Fruit fly (Drosophila melanogaster) whole organism, pupa: ENCODE data around the gene grn.

Source experiments
- CG10348 ChIP-seq: fragments of 200-800 bp; sonication (Bioruptor generic); IDR thresholded peaks from 2 replicates; pipeline ENCODE4 v1.3.6; 2022; ENCODE audit warnings: missing biosample characterization, missing genetic modification characterization
- CG12605 ChIP-seq: fragments of 200-800 bp; sonication (Bioruptor generic); IDR thresholded peaks from 2 replicates; pipeline ENCODE4 v1.3.6; 2022; ENCODE audit warnings: missing biosample characterization, missing genetic modification characterization
- CG13204 ChIP-seq: fragments of 200-800 bp; sonication (Bioruptor generic); optimal IDR thresholded peaks from 2 replicates; lab custom pipeline; 2018; ENCODE audit warnings: missing biosample characterization, mild to moderate bottlenecking, missing genetic modification characterization, moderate library complexity
- CG14655 ChIP-seq: fragments of 200-800 bp; sonication (Bioruptor generic); optimal IDR thresholded peaks from 3 replicates; lab custom pipeline; 2017; ENCODE audit warnings: mild to moderate bottlenecking, missing biosample characterization, missing genetic modification reagents, missing genetic modification characterization
- CG15710 ChIP-seq: fragments of 200-800 bp; sonication (Bioruptor generic); optimal IDR thresholded peaks from 2 replicates; lab custom pipeline; 2018; ENCODE audit warnings: missing biosample characterization, mild to moderate bottlenecking, missing genetic modification characterization, moderate library complexity
- CG17806 ChIP-seq: fragments of 200-800 bp; sonication (Bioruptor generic); optimal IDR thresholded peaks from 2 replicates; lab custom pipeline; 2018; ENCODE audit warnings: missing biosample characterization, mild to moderate bottlenecking, missing genetic modification characterization, moderate library complexity
- CG34367 ChIP-seq: fragments of 200-800 bp; sonication (Bioruptor generic); optimal IDR thresholded peaks from 2 replicates; lab custom pipeline; 2018; ENCODE audit warnings: missing biosample characterization, mild to moderate bottlenecking, missing genetic modification characterization
- CG4496 ChIP-seq: fragments of 200-800 bp; sonication (Bioruptor generic); IDR thresholded peaks from 3 replicates; pipeline ENCODE4 v1.3.6; 2022; ENCODE audit warnings: missing biosample characterization, missing genetic modification characterization
- CG8159 ChIP-seq: fragments of 200-800 bp; sonication (Bioruptor generic); optimal IDR thresholded peaks from 3 replicates; lab custom pipeline; 2018; ENCODE audit warnings: missing biosample characterization, mild to moderate bottlenecking, missing genetic modification characterization, moderate library complexity
- CG8301 ChIP-seq: fragments of 200-800 bp; sonication (Bioruptor generic); optimal IDR thresholded peaks from 2 replicates; lab custom pipeline; 2018; ENCODE audit warnings: missing biosample characterization, mild to moderate bottlenecking, missing genetic modification characterization
- CG9948 ChIP-seq: fragments of 200-800 bp; sonication (Bioruptor generic); optimal IDR thresholded peaks from 2 replicates; lab custom pipeline; 2018; ENCODE audit warnings: missing biosample characterization, mild to moderate bottlenecking, missing genetic modification characterization, moderate library complexity
- D1 ChIP-seq: fragments of 200-800 bp; sonication (Bioruptor generic); optimal IDR thresholded peaks from 2 replicates; lab custom pipeline; 2018; ENCODE audit warnings: missing biosample characterization, mild to moderate bottlenecking, missing genetic modification characterization, moderate library complexity
- EcR ChIP-seq: fragments of 200-800 bp; sonication (Bioruptor generic); optimal IDR thresholded peaks from 3 replicates; lab custom pipeline; 2019; ENCODE audit warnings: missing biosample characterization, missing genetic modification characterization, mild to moderate bottlenecking, moderate library complexity, missing genetic modification reagents
- Ets98B ChIP-seq: fragments of 200-800 bp; sonication (Bioruptor generic); IDR thresholded peaks from 2 replicates; pipeline ENCODE4 v1.3.6; 2022; ENCODE audit warnings: missing biosample characterization, missing genetic modification characterization
- Pif1A ChIP-seq: fragments of 200-800 bp; sonication (Bioruptor generic); optimal IDR thresholded peaks from 3 replicates; lab custom pipeline; 2016; ENCODE audit warnings: missing biosample characterization, missing genetic modification characterization
- Pif1B ChIP-seq: fragments of 200-800 bp; sonication (Bioruptor generic); optimal IDR thresholded peaks from 3 replicates; lab custom pipeline; 2016; ENCODE audit warnings: missing biosample characterization, missing genetic modification characterization
- Snoo ChIP-seq: fragments of 200-800 bp; sonication (Bioruptor generic); optimal IDR thresholded peaks from 3 replicates; lab custom pipeline; 2017; ENCODE audit warnings: missing biosample characterization, mild to moderate bottlenecking, missing genetic modification characterization, inconsistent platforms
- fd96Ca ChIP-seq: fragments of 200-800 bp; sonication (Bioruptor generic); IDR thresholded peaks from 3 replicates; pipeline ENCODE4 v1.3.6; 2022; ENCODE audit warnings: missing biosample characterization, missing genetic modification characterization
- gl ChIP-seq: fragments of 200-800 bp; sonication (Bioruptor generic); optimal IDR thresholded peaks from 2 replicates; lab custom pipeline; 2018; ENCODE audit warnings: missing biosample characterization, mild to moderate bottlenecking, missing genetic modification characterization
- rn ChIP-seq: fragments of 200-800 bp; sonication (Bioruptor generic); IDR thresholded peaks from 2 replicates; pipeline ENCODE4 v1.3.6; 2022; ENCODE audit warnings: missing biosample characterization, missing genetic modification characterization

Gene grn

DNA sequence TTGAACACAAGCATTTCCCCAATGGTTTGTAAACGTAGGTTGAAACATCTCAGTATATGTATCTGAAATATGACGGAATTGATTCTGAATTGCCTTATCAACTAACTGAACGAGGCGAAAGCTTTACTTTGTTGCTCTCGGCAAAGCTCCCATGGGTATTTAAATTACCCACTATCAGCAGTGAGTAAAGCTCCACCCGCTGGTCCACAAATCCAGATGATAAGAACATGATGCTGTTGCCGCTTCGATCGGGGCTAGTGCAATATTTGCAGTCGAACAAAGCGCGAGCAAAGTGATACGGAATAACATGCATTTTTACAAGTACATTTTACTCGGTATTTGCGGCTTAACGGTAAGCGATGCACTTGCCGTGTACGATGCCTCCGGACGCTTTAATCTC is 38.6 kb upstream of the grn start, which contains the start of gene CG18249:
Gene CG18249, plus strand, starts transcription at position 256 of the 400 bp plus-strand sequence.
- TF ChIP-seq CG15710 (tag; lab: Kevin White, UChicago) (no peak), CG14655 (GFP tag; lab: Kevin White, UChicago) (no peak), Ets98B (no peak), fd96Ca (GFP tag; lab: Robert Waterston, UW) (no peak), rn (GFP tag; lab: Robert Waterston, UW) (no peak), CG9948 (tag; lab: Kevin White, UChicago) (no peak), CG8301 (tag; lab: Kevin White, UChicago) (no peak), Pif1A (GFP tag; lab: Kevin White, UChicago) (no peak), D1 (tag; lab: Kevin White, UChicago) (no peak), CG8159 (tag; lab: Kevin White, UChicago) (no peak), CG4496 (GFP tag; lab: Robert Waterston, UW) (no peak), CG12605 (GFP tag; lab: Robert Waterston, UW) (no peak), CG10348 (GFP tag; lab: Robert Waterston, UW) (no peak), CG34367 (no peak), EcR (GFP tag; lab: Kevin White, UChicago) (no peak)

DNA sequence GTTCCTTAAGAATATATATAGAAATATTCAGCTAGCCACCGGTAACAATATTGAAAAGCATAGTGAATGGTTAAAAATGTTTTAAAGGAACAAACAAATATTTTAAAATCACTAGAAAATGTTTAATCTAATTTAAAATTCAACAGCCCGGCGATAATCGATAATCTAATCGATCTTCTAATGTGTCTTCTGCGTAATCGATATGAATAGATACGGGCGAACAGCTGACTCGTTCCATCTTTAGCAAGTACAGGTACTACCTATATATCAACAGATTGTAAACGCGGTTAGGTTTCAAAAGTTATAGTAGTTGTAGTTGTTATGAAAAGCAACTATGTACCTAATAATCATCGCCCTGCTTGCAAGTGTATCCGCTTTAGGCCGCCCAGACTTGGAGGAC is 36.5 kb upstream of the grn start, which contains the start of gene CG7800:
Gene CG7800, plus strand, starts transcription at position 231 of the 400 bp plus-strand sequence.
- TF ChIP-seq CG12605 (GFP tag; lab: Robert Waterston, UW): no peak
- no peak for TF ChIP-seq rn (GFP tag; lab: Robert Waterston, UW)
- no peak for TF ChIP-seq CG13204 (GFP tag; lab: Kevin White, UChicago)
- no peak for TF ChIP-seq CG14655 (GFP tag; lab: Kevin White, UChicago)
- TF ChIP-seq Snoo (tag; lab: Kevin White, UChicago): no peak
- no peak for TF ChIP-seq D1 (tag; lab: Kevin White, UChicago)
- TF ChIP-seq CG34367: no peak
- no peak for TF ChIP-seq Pif1A (GFP tag; lab: Kevin White, UChicago)
- no peak for TF ChIP-seq CG8159 (tag; lab: Kevin White, UChicago)
- TF ChIP-seq fd96Ca (GFP tag; lab: Robert Waterston, UW): no peak
- TF ChIP-seq CG4496 (GFP tag; lab: Robert Waterston, UW): no peak
- no peak for TF ChIP-seq Pif1B (GFP tag; lab: Kevin White, UChicago)
- TF ChIP-seq CG17806: no peak
- no peak for TF ChIP-seq EcR (GFP tag; lab: Kevin White, UChicago)
- no peak for TF ChIP-seq CG8301 (tag; lab: Kevin White, UChicago)
- TF ChIP-seq Ets98B: no peak
- TF ChIP-seq CG9948 (tag; lab: Kevin White, UChicago): no peak
- no peak for TF ChIP-seq gl
- TF ChIP-seq, all 21 proteins: peak for 0

dm6 chr3R:8215528-8216189 is 34.4 kb upstream of the grn start:
- TF ChIP-seq CG34367 (no peak), EcR (GFP tag; lab: Kevin White, UChicago) (no peak), Ets98B (no peak), CG9948 (tag; lab: Kevin White, UChicago) (no peak), rn (GFP tag; lab: Robert Waterston, UW) (no peak), CG13204 (GFP tag; lab: Kevin White, UChicago) (no peak), CG10348 (GFP tag; lab: Robert Waterston, UW) (no peak), Snoo (tag; lab: Kevin White, UChicago) (no peak), CG8301 (tag; lab: Kevin White, UChicago) (no peak), gl (no peak), CG17806 (no peak), Pif1B (GFP tag; lab: Kevin White, UChicago) (no peak)

dm6 chr3R:8212594-8212993 is 31.4 kb upstream of the grn start:
- TF ChIP-seq D1 (tag; lab: Kevin White, UChicago) (no peak), fd96Ca (GFP tag; lab: Robert Waterston, UW) (0 out of 3 replicates have a peak, but pooled peaks have one; percentile 15)
- TF ChIP-seq, all 21 proteins: peak for 1

- TF ChIP-seq CG4496 (GFP tag; lab: Robert Waterston, UW) (no peak), CG8159 (tag; lab: Kevin White, UChicago) (no peak), CG34367 (no peak), D1 (tag; lab: Kevin White, UChicago) (no peak), CG14655 (GFP tag; lab: Kevin White, UChicago) (no peak), fd96Ca (GFP tag; lab: Robert Waterston, UW) (no peak), CG12605 (GFP tag; lab: Robert Waterston, UW) (no peak), EcR (GFP tag; lab: Kevin White, UChicago) (no peak), CG9948 (tag; lab: Kevin White, UChicago) (no peak), CG10348 (GFP tag; lab: Robert Waterston, UW) (no peak), CG8301 (tag; lab: Kevin White, UChicago) (no peak), Ets98B (no peak), CG13204 (GFP tag; lab: Kevin White, UChicago) (no peak), Pif1B (GFP tag; lab: Kevin White, UChicago) (no peak), CG17806 (no peak), Snoo (tag; lab: Kevin White, UChicago) (no peak)
Measured at dm6 chr3R:8210837-8211488, 29.7 kb upstream of the grn start.
